Fruit fly (Drosophila melanogaster) whole organism, prepupa: Measurements from ENCODE around the gene CG17648.

Experiments used
- Blimp-1 ChIP-seq: fragments of 200-800 bp; sonication (Bioruptor generic); optimal IDR thresholded peaks from 3 replicates; lab custom pipeline; 2017; ENCODE audit warnings: missing biosample characterization, missing genetic modification characterization, mild to moderate bottlenecking, moderate library complexity, missing genetic modification reagents
- CG10669 ChIP-seq: fragments of 200-800 bp; sonication (Bioruptor generic); optimal IDR thresholded peaks from 3 replicates; lab custom pipeline; 2018; ENCODE audit warnings: missing biosample characterization, mild to moderate bottlenecking, missing genetic modification characterization, moderate library complexity
- CG11294 ChIP-seq: fragments of 200-800 bp; sonication (Bioruptor generic); IDR thresholded peaks from 2 replicates; pipeline ENCODE4 v1.3.6; 2022; ENCODE audit warnings: missing biosample characterization, missing genetic modification characterization
- CG11902 ChIP-seq: fragments of 200-800 bp; sonication (Bioruptor generic); optimal IDR thresholded peaks from 3 replicates; lab custom pipeline; 2016; ENCODE audit warnings: missing biosample characterization, missing genetic modification characterization
- CG15336 ChIP-seq: fragments of 200-800 bp; sonication (Bioruptor generic); IDR thresholded peaks from 2 replicates; pipeline ENCODE4 v1.3.6; 2022; ENCODE audit warnings: missing biosample characterization, missing genetic modification characterization
- CG16779 ChIP-seq: fragments of 200-800 bp; sonication (Bioruptor generic); optimal IDR thresholded peaks from 3 replicates; lab custom pipeline; 2017; ENCODE audit warnings: missing biosample characterization, mild to moderate bottlenecking, missing genetic modification characterization
- CG3032 ChIP-seq: fragments of 200-800 bp; optimal IDR thresholded peaks from 2 replicates; lab custom pipeline; 2019; ENCODE audit warnings: missing biosample characterization, mild to moderate bottlenecking, missing genetic modification characterization, moderate library complexity
- CG31627 ChIP-seq: fragments of 200-800 bp; sonication (Bioruptor generic); optimal IDR thresholded peaks from 3 replicates; lab custom pipeline; 2016; ENCODE audit warnings: missing biosample characterization, missing genetic modification characterization
- CG34406 ChIP-seq: fragments of 200-800 bp; sonication (Bioruptor generic); optimal IDR thresholded peaks from 3 replicates; lab custom pipeline; 2016; ENCODE audit warnings: missing biosample characterization, missing genetic modification characterization
- CG4318 ChIP-seq: fragments of 200-800 bp; sonication (Bioruptor generic); optimal IDR thresholded peaks from 3 replicates; lab custom pipeline; 2017; ENCODE audit warnings: missing biosample characterization, mild to moderate bottlenecking, missing genetic modification characterization
- CG6163 ChIP-seq: fragments of 200-800 bp; sonication (Bioruptor generic); IDR thresholded peaks from 3 replicates; pipeline ENCODE4 v1.3.6; 2022; ENCODE audit warnings: missing biosample characterization, missing genetic modification characterization
- CG6808 ChIP-seq: fragments of 200-800 bp; sonication (Bioruptor generic); optimal IDR thresholded peaks from 3 replicates; lab custom pipeline; 2017; ENCODE audit warnings: missing biosample characterization, missing genetic modification characterization, mild to moderate bottlenecking, moderate library complexity, missing genetic modification reagents
- CG6854 ChIP-seq: fragments of 200-800 bp; sonication (Bioruptor generic); optimal IDR thresholded peaks from 2 replicates; lab custom pipeline; 2017; ENCODE audit warnings: missing biosample characterization, mild to moderate bottlenecking, missing genetic modification characterization
- CG7368 ChIP-seq: fragments of 200-800 bp; sonication (Bioruptor generic); optimal IDR thresholded peaks from 3 replicates; lab custom pipeline; 2016; ENCODE audit warnings: missing biosample characterization, missing genetic modification characterization
- CG8319 ChIP-seq: fragments of 200-800 bp; sonication (Bioruptor generic); optimal IDR thresholded peaks from 3 replicates; lab custom pipeline; 2016; ENCODE audit warnings: missing biosample characterization, missing genetic modification characterization
- CG8632 ChIP-seq: fragments of 200-800 bp; sonication (Bioruptor generic); optimal IDR thresholded peaks from 3 replicates; lab custom pipeline; 2016; ENCODE audit warnings: missing biosample characterization, missing genetic modification characterization
- CG9139 ChIP-seq: fragments of 200-800 bp; sonication (Bioruptor generic); optimal IDR thresholded peaks from 3 replicates; lab custom pipeline; 2017; ENCODE audit warnings: missing biosample characterization, mild to moderate bottlenecking, missing genetic modification characterization
- Eip78C ChIP-seq: fragments of 200-800 bp; sonication (Bioruptor generic); peaks from one replicate; lab custom pipeline; 2016; ENCODE audit warnings: missing biosample characterization, missing genetic modification characterization
- Eip93F ChIP-seq: fragments of 200-800 bp; sonication (Bioruptor generic); optimal IDR thresholded peaks from 2 replicates; lab custom pipeline; 2016; ENCODE audit warnings: missing biosample characterization, mild to moderate bottlenecking, missing genetic modification characterization
- Ets21C ChIP-seq: fragments of 200-800 bp; sonication (Bioruptor generic); optimal IDR thresholded peaks from 3 replicates; lab custom pipeline; 2016; ENCODE audit warnings: missing biosample characterization, missing genetic modification characterization
- Ets96B ChIP-seq: fragments of 200-800 bp; optimal IDR thresholded peaks from 2 replicates; lab custom pipeline; 2019; ENCODE audit warnings: missing biosample characterization, mild to moderate bottlenecking, missing genetic modification characterization, moderate library complexity
- Gug ChIP-seq: fragments of 200-800 bp; sonication (Bioruptor generic); IDR thresholded peaks from 2 replicates; pipeline ENCODE4 v1.3.6; 2022; ENCODE audit warnings: missing biosample characterization, missing genetic modification characterization
- Hr38 ChIP-seq: sonication (Bioruptor generic); optimal IDR thresholded peaks from 2 replicates; lab custom pipeline; 2016; ENCODE audit warnings: missing biosample characterization, missing genetic modification characterization
- Hr39 ChIP-seq: fragments of 200-800 bp; sonication (Bioruptor generic); optimal IDR thresholded peaks from 2 replicates; lab custom pipeline; 2016; ENCODE audit warnings: missing biosample characterization, missing genetic modification characterization
- Hr4 ChIP-seq: fragments of 200-800 bp; sonication (Bioruptor generic); optimal IDR thresholded peaks from 3 replicates; lab custom pipeline; 2016; ENCODE audit warnings: missing biosample characterization, missing genetic modification characterization
- Met ChIP-seq: fragments of 200-800 bp; sonication (Bioruptor generic); optimal IDR thresholded peaks from 3 replicates; lab custom pipeline; 2016; ENCODE audit warnings: missing biosample characterization, missing genetic modification characterization
- OdsH ChIP-seq: fragments of 200-800 bp; sonication (Bioruptor generic); optimal IDR thresholded peaks from 3 replicates; lab custom pipeline; 2016; ENCODE audit warnings: missing biosample characterization, missing genetic modification characterization
- Smox ChIP-seq: fragments of 200-800 bp; sonication (Bioruptor generic); optimal IDR thresholded peaks from 3 replicates; lab custom pipeline; 2016; ENCODE audit warnings: missing biosample characterization, missing genetic modification characterization
- Sox102F ChIP-seq: fragments of 200-800 bp; sonication (Bioruptor generic); optimal IDR thresholded peaks from 2 replicates; lab custom pipeline; 2016; ENCODE audit warnings: missing biosample characterization, mild to moderate bottlenecking, missing genetic modification characterization
- Sox14 ChIP-seq: fragments of 200-800 bp; sonication (Bioruptor generic); optimal IDR thresholded peaks from 3 replicates; lab custom pipeline; 2016; ENCODE audit warnings: missing biosample characterization, missing genetic modification characterization
- Sox15 ChIP-seq: fragments of 200-800 bp; sonication (Bioruptor generic); optimal IDR thresholded peaks from 3 replicates; lab custom pipeline; 2016; ENCODE audit warnings: missing biosample characterization, missing genetic modification characterization
- cyc ChIP-seq: fragments of 200-800 bp; sonication (Bioruptor generic); optimal IDR thresholded peaks from 3 replicates; lab custom pipeline; 2016; ENCODE audit warnings: missing biosample characterization, missing genetic modification characterization
- eg ChIP-seq: fragments of 200-800 bp; sonication (Bioruptor generic); IDR thresholded peaks from 3 replicates; pipeline ENCODE4 v1.3.6; 2022; ENCODE audit warnings: missing biosample characterization, missing genetic modification characterization
- esn ChIP-seq: fragments of 200-800 bp; sonication (Bioruptor generic); optimal IDR thresholded peaks from 2 replicates; lab custom pipeline; 2016; ENCODE audit warnings: missing biosample characterization, mild to moderate bottlenecking, missing genetic modification characterization, moderate library complexity
- fd85E ChIP-seq: fragments of 200-800 bp; sonication (Bioruptor generic); optimal IDR thresholded peaks from 3 replicates; lab custom pipeline; 2016; ENCODE audit warnings: missing biosample characterization, missing genetic modification characterization
- fkh ChIP-seq: fragments of 200-800 bp; sonication (Bioruptor generic); optimal IDR thresholded peaks from 3 replicates; lab custom pipeline; 2017; ENCODE audit warnings: missing biosample characterization, mild to moderate bottlenecking, missing genetic modification characterization, moderate library complexity
- lz ChIP-seq: fragments of 200-800 bp; sonication (Bioruptor generic); optimal IDR thresholded peaks from 3 replicates; lab custom pipeline; 2016; ENCODE audit warnings: missing biosample characterization, missing genetic modification characterization
- net ChIP-seq: fragments of 200-800 bp; sonication (Bioruptor generic); optimal IDR thresholded peaks from 3 replicates; lab custom pipeline; 2016; ENCODE audit warnings: missing biosample characterization, missing genetic modification characterization
- pdm3 ChIP-seq: fragments of 200-800 bp; sonication (Bioruptor generic); optimal IDR thresholded peaks from 3 replicates; lab custom pipeline; 2016; ENCODE audit warnings: missing biosample characterization, missing genetic modification characterization
- salr ChIP-seq, 2 experiments: fragments of 200-800 bp; sonication (Bioruptor generic); optimal IDR thresholded peaks; 3 replicates each; lab custom pipeline; 2016 to 2018; ENCODE audit warnings: missing biosample characterization in 2 of 2, missing genetic modification characterization in 2 of 2, mild to moderate bottlenecking in 1 of 2
- spab ChIP-seq: fragments of 200-800 bp; sonication (Bioruptor generic); optimal IDR thresholded peaks from 2 replicates; lab custom pipeline; 2017; ENCODE audit warnings: missing biosample characterization, mild to moderate bottlenecking, missing genetic modification characterization, missing genetic modification reagents
- ss ChIP-seq, 2 experiments: fragments of 200-800 bp; sonication (Bioruptor generic); optimal IDR thresholded peaks; 2 replicates in 1 of 2; 3 replicates in 1 of 2; lab custom pipeline; 2017 to 2018; ENCODE audit warnings: mild to moderate bottlenecking in 2 of 2, missing biosample characterization in 2 of 2, missing genetic modification characterization in 2 of 2, moderate library complexity in 1 of 2
- svp ChIP-seq: fragments of 200-800 bp; sonication (Bioruptor generic); peaks from one replicate; lab custom pipeline; 2016; ENCODE audit warnings: missing biosample characterization, missing genetic modification characterization
- topi ChIP-seq: fragments of 200-800 bp; sonication (Bioruptor generic); optimal IDR thresholded peaks from 3 replicates; lab custom pipeline; 2016; ENCODE audit warnings: missing biosample characterization, missing genetic modification characterization

Gene CG17648

DNA sequence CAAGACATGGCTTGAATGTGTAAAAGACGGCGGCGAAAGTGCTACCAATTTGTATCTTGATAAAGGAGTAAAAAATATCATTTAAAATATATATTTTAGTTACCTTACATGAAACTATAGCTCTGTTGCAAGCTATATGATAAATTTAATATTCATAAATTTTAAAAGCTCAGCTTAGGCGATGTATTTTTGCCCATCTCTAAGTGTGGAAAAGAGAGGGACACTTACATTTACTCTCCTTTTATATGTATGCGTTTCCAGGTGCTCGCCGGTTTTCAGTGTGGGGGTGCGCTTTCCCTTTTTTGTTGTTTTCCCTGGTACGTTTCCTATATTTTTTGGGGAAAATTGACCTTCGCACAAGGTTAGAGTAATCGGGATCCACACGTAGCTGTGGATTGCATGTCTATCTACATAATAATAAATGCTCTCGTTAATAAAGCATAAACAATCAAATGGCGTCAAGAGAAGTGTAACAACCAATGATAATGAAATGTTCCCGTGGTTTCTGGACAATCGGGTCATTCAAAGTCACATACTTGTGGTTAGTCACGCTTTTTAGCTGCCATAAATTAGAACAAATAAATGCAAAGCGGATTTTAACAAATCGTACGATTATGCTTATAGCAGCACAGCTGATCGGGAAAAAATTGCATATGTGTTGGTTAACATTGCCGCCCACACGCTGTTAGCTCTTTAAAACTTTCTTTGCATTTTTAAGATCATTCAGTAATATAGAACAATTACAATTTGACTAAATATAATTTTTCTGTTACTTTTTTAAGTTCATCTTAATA is 24.1 kb upstream of the CG17648 start (continued):
- TF ChIP-seq CG8632 (GFP tag; lab: Kevin White, UChicago) (peak; percentile 99), CG3032 (tag; lab: Kevin White, UChicago) (peak; percentile 97), CG11902 (GFP tag; lab: Kevin White, UChicago) (peak; percentile 94), Hr4 (GFP tag; lab: Kevin White, UChicago) (peak; percentile 97), Eip93F (peak; percentile 96), ss (GFP tag; optimal IDR thresholded peaks at IDR 0.05; lab: Kevin White, UChicago) (peak; percentile 99), Hr38 (GFP tag; lab: Kevin White, UChicago) (no peak), CG34406 (peak; percentile 99), CG11294 (peak; percentile 96), fd85E (GFP tag; lab: Kevin White, UChicago) (peak; percentile 93), Gug (GFP tag; lab: Robert Waterston, UW) (peak; percentile 96), CG6163 (GFP tag; lab: Robert Waterston, UW) (peak; percentile 98), Sox14 (GFP tag; lab: Kevin White, UChicago) (peak; percentile 97), Sox15 (peak; percentile 95), Sox102F (GFP tag; lab: Kevin White, UChicago) (peak; percentile 98), svp (GFP tag; lab: Kevin White, UChicago) (peak; percentile 99), esn (GFP tag; lab: Kevin White, UChicago) (peak; percentile 99), Smox (GFP tag; lab: Kevin White, UChicago) (peak; percentile 97), CG6854 (peak; percentile 98), CG9139 (GFP tag; lab: Kevin White, UChicago) (peak; percentile 98), Hr39 (peak; percentile 89)

DNA sequence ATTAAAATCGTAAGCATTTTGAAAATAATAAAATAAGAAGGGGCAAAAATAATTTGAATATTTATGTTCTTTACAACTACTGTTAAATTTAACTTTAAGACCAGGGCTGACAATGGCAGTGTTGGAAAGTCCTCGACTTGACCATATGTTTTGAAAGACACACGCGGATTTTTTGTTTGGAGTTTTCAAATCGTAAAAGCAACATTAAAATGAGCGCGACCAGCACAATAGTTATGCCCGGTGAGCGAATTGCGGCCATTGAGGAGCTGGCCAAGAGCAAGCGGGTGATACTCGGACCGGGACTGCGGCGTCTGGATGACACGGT is 23.5 kb upstream of the CG17648 start, which contains the start of gene Rrp40:
TSS of gene Rrp40 (plus strand) at position 113 of the 325 bp plus-strand sequence.
- TF ChIP-seq CG11294 = no peak
- no peak for TF ChIP-seq CG15336 (GFP tag; lab: Robert Waterston, UW)
- no peak for TF ChIP-seq CG7368 (GFP tag; lab: Kevin White, UChicago)
- no peak for TF ChIP-seq fkh (GFP tag; lab: Kevin White, UChicago)
- no peak for TF ChIP-seq cyc (GFP tag; lab: Kevin White, UChicago)

dm6 chr2L:1729607-1730011 is 22.5 kb upstream of the CG17648 start, which contains the start of the genes Eno and CG31937:
Eno (minus strand) TSS chr2L:1729636.
CG31937 (plus strand) TSS chr2L:1729887.
- peak; percentile 13 for TF ChIP-seq Hr38 (GFP tag; lab: Kevin White, UChicago)
- peak; percentile 64 for TF ChIP-seq Sox102F (GFP tag; lab: Kevin White, UChicago)
- peak; percentile 15 for TF ChIP-seq Ets96B (tag; lab: Kevin White, UChicago)
- TF ChIP-seq CG8319 (GFP tag; lab: Kevin White, UChicago) = no peak
- peak; percentile 51 for TF ChIP-seq CG31627 (GFP tag; lab: Kevin White, UChicago)
- TF ChIP-seq lz (GFP tag; lab: Kevin White, UChicago) = peak; percentile 47
- TF ChIP-seq CG6163 (GFP tag; lab: Robert Waterston, UW) = peak; percentile 39; the same call in 1 of the 3 replicates
- peak; percentile 76 for TF ChIP-seq pdm3 (GFP tag; lab: Kevin White, UChicago)
- TF ChIP-seq fkh (GFP tag; lab: Kevin White, UChicago) = no peak
- peak; percentile 1 for TF ChIP-seq CG10669 (GFP tag; lab: Kevin White, UChicago)
- TF ChIP-seq CG11294 = no peak
- peak; percentile 48 for TF ChIP-seq Met (GFP tag; lab: Kevin White, UChicago)
- TF ChIP-seq fd85E (GFP tag; lab: Kevin White, UChicago) = no peak
- no peak for TF ChIP-seq Eip93F
- TF ChIP-seq Hr39 = peak; percentile 51
- TF ChIP-seq cyc (GFP tag; lab: Kevin White, UChicago) = peak; percentile 32
- TF ChIP-seq OdsH (GFP tag; lab: Kevin White, UChicago) = peak; percentile 72
- peak; percentile 16 for TF ChIP-seq CG16779 (tag; lab: Kevin White, UChicago)
- peak; percentile 81 for TF ChIP-seq Sox14 (GFP tag; lab: Kevin White, UChicago)
- no peak for TF ChIP-seq Blimp-1 (GFP tag; lab: Kevin White, UChicago)
- peak; percentile 41 for TF ChIP-seq Ets21C (GFP tag; lab: Kevin White, UChicago)
- no peak for TF ChIP-seq spab (GFP tag; lab: Kevin White, UChicago)
- peak; percentile 49 for TF ChIP-seq topi (GFP tag; lab: Kevin White, UChicago)
- peak; percentile 29 for TF ChIP-seq Smox (GFP tag; lab: Kevin White, UChicago)
- TF ChIP-seq esn (GFP tag; lab: Kevin White, UChicago) = peak; percentile 74
- peak; percentile 41 for TF ChIP-seq CG4318 (GFP tag; lab: Kevin White, UChicago)
- TF ChIP-seq CG6808 = peak; percentile 42
- TF ChIP-seq CG11902 (GFP tag; lab: Kevin White, UChicago) = no peak
- TF ChIP-seq Sox15 = no peak
- peak; percentile 76 for TF ChIP-seq Eip78C (GFP tag; lab: Kevin White, UChicago)
- TF ChIP-seq salr (GFP tag; optimal IDR thresholded peaks at IDR 0.05; lab: Kevin White, UChicago) = peak in 1 of 2 experiments; percentile 47
- TF ChIP-seq net (GFP tag; lab: Kevin White, UChicago) = peak; percentile 57
- TF ChIP-seq Gug (GFP tag; lab: Robert Waterston, UW) = peak; percentile 49
- no peak for TF ChIP-seq CG8632 (GFP tag; lab: Kevin White, UChicago)
- peak; percentile 7 for TF ChIP-seq CG7368 (GFP tag; lab: Kevin White, UChicago)
- peak; percentile 42; the same call in 2 of the 3 replicates for TF ChIP-seq eg (GFP tag; lab: Robert Waterston, UW)
